Fruit fly (Drosophila melanogaster) whole organism, wandering third instar larva: ENCODE data around the gene pasha.

Source experiments
- Myc ChIP-seq: fragments of >200 bp; optimal IDR thresholded peaks from 2 replicates; lab custom pipeline; 2017
- usp ChIP-seq: fragments of >200 bp; optimal IDR thresholded peaks from 2 replicates; lab custom pipeline; 2017; ENCODE audit warnings: missing biosample characterization, missing genetic modification characterization
- woc ChIP-seq: sonication (Bioruptor generic); optimal IDR thresholded peaks from 2 replicates; lab custom pipeline; 2016; ENCODE audit warnings: missing biosample characterization, mild to moderate bottlenecking, missing genetic modification characterization

DNA sequence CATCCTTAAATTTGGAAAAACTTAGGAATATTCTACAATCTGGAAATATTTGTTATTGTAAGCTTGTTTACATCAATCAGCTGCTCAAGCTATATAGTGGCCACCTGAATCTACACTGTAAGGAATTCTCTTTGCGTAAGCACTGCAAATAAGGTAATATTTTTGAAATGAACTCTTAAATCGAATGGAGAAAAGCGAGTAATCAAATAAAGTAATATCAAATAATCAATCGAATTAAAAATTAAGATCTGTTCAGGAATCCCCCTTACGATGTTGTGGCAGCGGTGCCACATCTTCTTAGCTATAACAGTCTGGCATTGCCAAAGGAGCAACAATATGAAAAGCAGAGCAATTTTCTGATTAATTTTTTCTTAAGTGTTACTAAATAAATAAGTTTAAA, 1.8 kb upstream of the pasha start, which contains the start of the genes Mnat9 and CG1792:
- TF ChIP-seq Myc (lab: Kevin White, UChicago) (no peak), woc (GFP tag; lab: Kevin White, UChicago) (peak; percentile 96), usp (no peak)
